Fruit fly (Drosophila melanogaster) whole organism, wandering third instar larva: ENCODE data around the gene CG5399.

Experiments
- CG9705 ChIP-seq: fragments of 200-800 bp; sonication (Bioruptor generic); optimal IDR thresholded peaks from 2 replicates; lab custom pipeline; 2018; ENCODE audit warnings: missing biosample characterization, mild to moderate bottlenecking, missing genetic modification characterization
- CrebA ChIP-seq: fragments of 200-800 bp; sonication (Bioruptor generic); optimal IDR thresholded peaks from 2 replicates; lab custom pipeline; 2016; ENCODE audit warnings: missing biosample characterization, mild to moderate bottlenecking, missing genetic modification characterization, borderline replicate concordance
- GATAd ChIP-seq: sonication (Bioruptor generic); optimal IDR thresholded peaks from 2 replicates; lab custom pipeline; 2016; ENCODE audit warnings: missing biosample characterization, missing genetic modification characterization
- Myc ChIP-seq: fragments of >200 bp; optimal IDR thresholded peaks from 2 replicates; lab custom pipeline; 2017
- OdsH ChIP-seq: fragments of 200-800 bp; sonication (Bioruptor generic); optimal IDR thresholded peaks from 2 replicates; lab custom pipeline; 2016; ENCODE audit warnings: missing biosample characterization, mild to moderate bottlenecking, missing genetic modification characterization
- ey ChIP-seq: fragments of 200-800 bp; sonication (Bioruptor generic); optimal IDR thresholded peaks from 2 replicates; lab custom pipeline; 2016; ENCODE audit warnings: missing biosample characterization, missing genetic modification characterization
- foxo ChIP-seq, 2 experiments: fragments of 200-800 bp; sonication (Bioruptor generic); optimal IDR thresholded peaks; 2 replicates in 1 of 2; 3 replicates in 1 of 2; lab custom pipeline; 2016 to 2017; ENCODE audit warnings: missing biosample characterization in 2 of 2, missing genetic modification characterization in 2 of 2
- fru ChIP-seq: fragments of 200-800 bp; sonication (Bioruptor generic); optimal IDR thresholded peaks from 3 replicates; lab custom pipeline; 2016; ENCODE audit warnings: missing biosample characterization, mild to moderate bottlenecking, missing genetic modification characterization
- jim ChIP-seq: fragments of 175-275, 200-325 bp; sonication (Bioruptor generic); optimal IDR thresholded peaks from 2 replicates; lab custom pipeline; 2016; ENCODE audit warnings: missing biosample characterization, mild to moderate bottlenecking, missing genetic modification characterization
- sage ChIP-seq: fragments of 200-800 bp; sonication (Bioruptor generic); optimal IDR thresholded peaks from 2 replicates; lab custom pipeline; 2016; ENCODE audit warnings: missing biosample characterization, mild to moderate bottlenecking, missing genetic modification characterization
- woc ChIP-seq: sonication (Bioruptor generic); optimal IDR thresholded peaks from 2 replicates; lab custom pipeline; 2016; ENCODE audit warnings: missing biosample characterization, mild to moderate bottlenecking, missing genetic modification characterization

- TF ChIP-seq ey (GFP tag; lab: Kevin White, UChicago) (no peak), woc (GFP tag; lab: Kevin White, UChicago) (no peak), Myc (no peak), OdsH (GFP tag; lab: Kevin White, UChicago) (no peak), sage (GFP tag; lab: Kevin White, UChicago) (no peak), GATAd (GFP tag; lab: Kevin White, UChicago) (no peak), CrebA (GFP tag; lab: Kevin White, UChicago) (no peak), jim (GFP tag; lab: Kevin White, UChicago) (no peak), foxo (GFP tag; optimal IDR thresholded peaks at IDR 0.05; lab: Kevin White, UChicago) (no peak), CG9705 (GFP tag; lab: Kevin White, UChicago) (no peak), fru (GFP tag; lab: Kevin White, UChicago) (no peak)
Measured at dm6 chr3R:15654870-15655269, 40.2 kb upstream of the CG5399 start.
